Fruit fly (Drosophila melanogaster) whole organism, adult: ENCODE measurements around the gene Top1.

Experiments
- CG11617 ChIP-seq: fragments of 200-800 bp; sonication (Bioruptor generic); optimal IDR thresholded peaks from 2 replicates; lab custom pipeline; 2017; ENCODE audit warnings: mild to moderate bottlenecking, missing biosample characterization, missing genetic modification reagents, missing genetic modification characterization
- CG12768 ChIP-seq: fragments of 200-800 bp; sonication (Bioruptor generic); optimal IDR thresholded peaks from 2 replicates; lab custom pipeline; 2017; ENCODE audit warnings: missing biosample characterization, missing genetic modification characterization, mild to moderate bottlenecking, moderate library complexity, missing genetic modification reagents
- CG14711 ChIP-seq: fragments of 200-800 bp; sonication (Bioruptor generic); optimal IDR thresholded peaks from 2 replicates; lab custom pipeline; 2018; ENCODE audit warnings: missing biosample characterization, mild to moderate bottlenecking, missing genetic modification characterization, moderate library complexity
- CG1620 ChIP-seq: fragments of 200-800 bp; sonication (Bioruptor generic); optimal IDR thresholded peaks from 2 replicates; lab custom pipeline; 2016; ENCODE audit warnings: missing biosample characterization, missing genetic modification characterization
- CG33017 ChIP-seq: fragments of 200-800 bp; sonication (Bioruptor generic); optimal IDR thresholded peaks from 2 replicates; lab custom pipeline; 2018; ENCODE audit warnings: missing biosample characterization, mild to moderate bottlenecking, missing genetic modification characterization, moderate library complexity
- CG5204 ChIP-seq: fragments of 200-800 bp; sonication (Bioruptor generic); optimal IDR thresholded peaks from 2 replicates; lab custom pipeline; 2016; ENCODE audit warnings: missing biosample characterization, missing genetic modification characterization
- CG7045 ChIP-seq: fragments of 200-800 bp; sonication (Bioruptor generic); optimal IDR thresholded peaks from 2 replicates; lab custom pipeline; 2017; ENCODE audit warnings: missing biosample characterization, mild to moderate bottlenecking, missing genetic modification characterization
- CG7101 ChIP-seq: fragments of 200-800 bp; sonication (Bioruptor generic); optimal IDR thresholded peaks from 2 replicates; lab custom pipeline; 2018; ENCODE audit warnings: missing biosample characterization, mild to moderate bottlenecking, missing genetic modification characterization, moderate library complexity
- Clk ChIP-seq: fragments of 200-800 bp; sonication (Bioruptor generic); optimal IDR thresholded peaks from 2 replicates; lab custom pipeline; 2017; ENCODE audit warnings: missing biosample characterization, missing genetic modification characterization
- Crg-1 ChIP-seq: fragments of 200-800 bp; sonication (Bioruptor generic); optimal IDR thresholded peaks from 2 replicates; lab custom pipeline; 2016; ENCODE audit warnings: missing biosample characterization, missing genetic modification characterization
- Hr96 ChIP-seq: fragments of 200-800 bp; sonication (Bioruptor generic); optimal IDR thresholded peaks from 2 replicates; lab custom pipeline; 2016; ENCODE audit warnings: missing biosample characterization, missing genetic modification characterization
- Mnt ChIP-seq: fragments of 200-800 bp; sonication (Bioruptor generic); optimal IDR thresholded peaks from 2 replicates; lab custom pipeline; 2016; ENCODE audit warnings: missing biosample characterization, mild to moderate bottlenecking, missing genetic modification characterization
- bab1 ChIP-seq: fragments of 200-800 bp; sonication (Bioruptor generic); optimal IDR thresholded peaks from 3 replicates; lab custom pipeline; 2019; ENCODE audit warnings: missing biosample characterization, mild to moderate bottlenecking, missing genetic modification characterization, moderate library complexity
- cic ChIP-seq: fragments of 200-800 bp; sonication (Bioruptor generic); optimal IDR thresholded peaks from 2 replicates; lab custom pipeline; 2017; ENCODE audit warnings: missing biosample characterization, mild to moderate bottlenecking, missing genetic modification characterization, moderate library complexity
- cnc ChIP-seq, 2 experiments: fragments of >200 bp; optimal IDR thresholded peaks; 2 replicates each; lab custom pipeline; 2017
- kay ChIP-seq: fragments of 200-800 bp; sonication (Bioruptor generic); peaks from one replicate; lab custom pipeline; 2016; ENCODE audit warnings: missing biosample characterization, missing genetic modification characterization, borderline replicate concordance
- ovo ChIP-seq: fragments of 200-800 bp; sonication (Bioruptor generic); optimal IDR thresholded peaks from 2 replicates; lab custom pipeline; 2016; ENCODE audit warnings: missing biosample characterization, missing genetic modification characterization
- pad ChIP-seq: fragments of 200-800 bp; sonication (Bioruptor generic); optimal IDR thresholded peaks from 3 replicates; lab custom pipeline; 2017; ENCODE audit warnings: missing biosample characterization, missing genetic modification characterization, mild to moderate bottlenecking, moderate library complexity, missing genetic modification reagents
- tj ChIP-seq: fragments of 200-800 bp; sonication (Bioruptor generic); optimal IDR thresholded peaks from 3 replicates; lab custom pipeline; 2017; ENCODE audit warnings: missing biosample characterization, mild to moderate bottlenecking, missing genetic modification characterization, moderate library complexity
- toe ChIP-seq: fragments of 200-800 bp; sonication (Bioruptor generic); optimal IDR thresholded peaks from 2 replicates; lab custom pipeline; 2016; ENCODE audit warnings: missing biosample characterization, missing genetic modification characterization

Gene Top1

DNA sequence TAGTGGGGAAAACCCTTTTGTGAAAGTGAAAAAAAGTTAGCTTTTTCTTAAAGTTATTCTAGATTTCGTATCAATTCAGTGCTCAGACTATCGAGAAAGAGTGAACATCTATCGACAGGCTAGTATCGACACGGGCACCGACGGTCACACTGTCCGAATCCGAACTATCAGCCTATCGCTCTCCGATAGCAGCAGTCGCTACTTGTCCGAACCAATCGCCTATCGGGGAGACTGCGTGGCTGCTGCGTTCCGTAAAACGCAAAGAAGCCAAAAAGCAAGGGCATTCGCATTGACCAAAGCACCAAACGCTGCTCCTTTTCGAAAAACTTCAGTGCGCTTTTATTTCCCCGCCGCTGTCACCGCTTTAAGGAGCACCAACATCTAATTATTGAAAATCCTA is at the start of gene Top1:
Gene Top1, plus strand, starts transcription at position 190 of the 400 bp plus-strand sequence.
- peak; percentile 14 for TF ChIP-seq toe (GFP tag; lab: Kevin White, UChicago)
- no peak for TF ChIP-seq CG33017 (tag; lab: Kevin White, UChicago)
- TF ChIP-seq CG1620 = peak; percentile 73
- TF ChIP-seq CG7101 (tag; lab: Kevin White, UChicago) = peak; percentile 33
- peak; percentile 49 for TF ChIP-seq Hr96 (GFP tag; lab: Kevin White, UChicago)
- peak; percentile 41 for TF ChIP-seq Crg-1
- TF ChIP-seq cic (GFP tag; lab: Kevin White, UChicago) = no peak
- peak; percentile 54 for TF ChIP-seq Mnt (GFP tag; lab: Kevin White, UChicago)
- TF ChIP-seq pad (GFP tag; lab: Kevin White, UChicago) = no peak

DNA sequence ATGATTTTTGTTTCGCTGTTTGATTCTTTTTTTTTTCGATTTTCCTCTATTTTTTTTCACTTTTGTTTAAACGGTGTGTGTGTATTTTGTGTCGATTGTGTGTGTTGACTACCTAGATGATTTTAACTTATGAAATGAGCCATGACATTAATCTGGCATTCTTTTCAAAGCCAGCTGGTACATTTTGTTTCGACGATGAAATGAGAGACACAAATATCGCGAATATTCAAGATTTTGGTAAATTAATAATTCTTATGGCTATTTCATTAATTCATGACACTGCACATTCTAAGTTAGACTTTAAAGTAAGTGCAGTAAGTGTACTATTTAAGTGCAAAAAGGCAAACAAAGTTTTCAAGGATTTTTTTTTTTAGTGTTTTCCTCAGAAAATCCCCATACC is 47.0 kb upstream of the Top1 start, which contains the start of gene CG9106:
Gene CG9106, minus strand, starts transcription at position 101 of the 400 bp plus-strand sequence.
- no peak for TF ChIP-seq CG7045 (GFP tag; lab: Kevin White, UChicago)
- no peak for TF ChIP-seq CG12768 (GFP tag; lab: Kevin White, UChicago)
- TF ChIP-seq pad (GFP tag; lab: Kevin White, UChicago) = no peak
- no peak for TF ChIP-seq Hr96 (GFP tag; lab: Kevin White, UChicago)
- TF ChIP-seq cic (GFP tag; lab: Kevin White, UChicago) = no peak
- TF ChIP-seq Crg-1 = no peak
- no peak for TF ChIP-seq CG11617 (GFP tag; lab: Kevin White, UChicago)
- TF ChIP-seq toe (GFP tag; lab: Kevin White, UChicago) = no peak
- no peak for TF ChIP-seq CG33017 (tag; lab: Kevin White, UChicago)
- TF ChIP-seq tj (GFP tag; lab: Kevin White, UChicago) = no peak

DNA sequence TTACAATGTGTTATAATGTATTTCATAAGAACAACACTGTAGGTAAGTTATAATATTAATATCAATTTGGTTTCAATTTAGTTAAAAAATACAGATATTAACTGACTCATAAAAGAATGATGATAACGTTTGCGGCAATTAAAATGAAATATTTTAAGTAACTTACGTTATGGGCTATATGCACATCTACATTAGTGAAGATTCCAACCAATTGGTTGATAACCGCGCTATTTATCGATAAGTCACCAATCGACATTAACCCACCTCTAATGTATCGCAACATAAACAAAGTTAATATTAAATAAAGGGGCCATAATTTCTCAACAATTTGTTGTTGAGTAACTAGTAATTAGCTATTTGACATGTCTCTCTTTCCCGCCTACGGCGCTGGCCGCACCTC is 26.5 kb upstream of the Top1 start, which contains the start of gene CG5877:
Gene CG5877, plus strand, starts transcription at position 238 of the 400 bp plus-strand sequence.
- TF ChIP-seq ovo (GFP tag; lab: Kevin White, UChicago) = no peak
- no peak for TF ChIP-seq Mnt (GFP tag; lab: Kevin White, UChicago)
- no peak for TF ChIP-seq bab1
- no peak for TF ChIP-seq Hr96 (GFP tag; lab: Kevin White, UChicago)
- no peak for TF ChIP-seq CG1620
- TF ChIP-seq CG11617 (GFP tag; lab: Kevin White, UChicago) = no peak
- no peak for TF ChIP-seq CG14711 (tag; lab: Kevin White, UChicago)
- TF ChIP-seq CG33017 (tag; lab: Kevin White, UChicago) = no peak
- no peak for TF ChIP-seq CG12768 (GFP tag; lab: Kevin White, UChicago)
- no peak for TF ChIP-seq CG7101 (tag; lab: Kevin White, UChicago)
- no peak for TF ChIP-seq CG5204
- TF ChIP-seq toe (GFP tag; lab: Kevin White, UChicago) = no peak
- no peak for TF ChIP-seq CG7045 (GFP tag; lab: Kevin White, UChicago)
- no peak for TF ChIP-seq Clk (GFP tag; lab: Kevin White, UChicago)

DNA sequence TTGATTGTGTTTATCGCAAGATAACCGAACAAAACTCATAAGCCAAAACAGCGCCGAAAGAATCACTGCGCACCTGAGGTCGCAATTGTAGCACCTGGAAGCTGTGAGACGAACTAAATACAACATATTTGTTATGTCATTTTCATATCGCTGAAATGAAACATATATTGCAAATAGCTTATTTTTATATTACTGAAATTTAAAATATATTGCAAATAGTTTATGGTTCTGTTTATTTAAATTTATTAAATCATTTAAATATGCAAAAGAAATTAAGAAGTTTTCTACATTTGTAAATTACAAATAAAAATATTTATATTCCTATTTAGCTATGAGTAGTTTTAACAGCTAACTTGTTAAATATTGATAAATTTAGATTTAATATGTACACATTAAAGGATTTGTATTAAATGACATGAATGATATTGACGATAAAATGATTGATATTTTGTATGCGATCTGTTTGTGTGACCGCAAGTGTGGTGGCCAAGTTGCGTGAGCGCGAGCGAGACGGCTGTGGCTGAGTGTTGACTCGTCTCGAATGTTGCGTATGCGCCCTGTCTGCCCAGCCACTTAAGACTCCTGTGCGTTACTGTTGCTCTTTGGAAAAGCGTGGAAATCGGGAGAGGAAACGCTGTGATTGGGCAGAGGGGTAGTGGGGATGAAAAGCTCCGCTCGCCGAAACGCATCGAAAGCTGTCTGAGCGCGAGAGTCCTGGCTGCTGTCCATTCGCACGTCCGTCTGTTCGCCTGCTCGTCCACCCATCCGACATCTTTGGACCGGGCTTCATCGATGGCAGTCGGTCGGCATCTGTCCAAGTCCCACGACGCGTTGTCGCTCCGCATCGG is 22.1 kb upstream of the Top1 start, which contains the start of gene gce:
Gene gce, plus strand, starts transcription at position 798 of the 848 bp plus-strand sequence.
- TF ChIP-seq tj (GFP tag; lab: Kevin White, UChicago) (no peak), CG12768 (GFP tag; lab: Kevin White, UChicago) (peak; percentile 1), Hr96 (GFP tag; lab: Kevin White, UChicago) (no peak), CG7101 (tag; lab: Kevin White, UChicago) (peak; percentile 46), CG14711 (tag; lab: Kevin White, UChicago) (peak; percentile 41), CG7045 (GFP tag; lab: Kevin White, UChicago) (peak; percentile 35), CG11617 (GFP tag; lab: Kevin White, UChicago) (peak; percentile 13), CG33017 (tag; lab: Kevin White, UChicago) (peak; percentile 43), Clk (GFP tag; lab: Kevin White, UChicago) (no peak)

DNA sequence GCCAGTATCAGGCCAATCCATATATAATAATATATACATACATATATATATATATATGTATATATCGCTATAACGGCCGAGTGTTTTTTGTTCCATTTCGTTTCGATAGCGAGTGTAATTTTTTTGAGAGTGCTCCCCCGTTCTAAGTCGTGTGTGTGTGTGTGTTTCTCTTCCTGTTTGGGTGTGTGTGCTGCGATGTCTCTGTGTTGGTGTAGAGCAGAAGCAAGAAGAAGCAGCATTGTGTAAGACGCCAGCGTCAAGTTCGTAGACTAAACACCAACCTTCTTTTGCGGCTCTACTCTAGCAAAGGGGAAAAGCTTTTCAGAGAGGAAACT is 21.3 kb upstream of the Top1 start:
- TF ChIP-seq kay (GFP tag; lab: Kevin White, UChicago) (peak; percentile 21), CG12768 (GFP tag; lab: Kevin White, UChicago) (no peak), pad (GFP tag; lab: Kevin White, UChicago) (peak; percentile 98), tj (GFP tag; lab: Kevin White, UChicago) (no peak), CG14711 (tag; lab: Kevin White, UChicago) (no peak)

DNA sequence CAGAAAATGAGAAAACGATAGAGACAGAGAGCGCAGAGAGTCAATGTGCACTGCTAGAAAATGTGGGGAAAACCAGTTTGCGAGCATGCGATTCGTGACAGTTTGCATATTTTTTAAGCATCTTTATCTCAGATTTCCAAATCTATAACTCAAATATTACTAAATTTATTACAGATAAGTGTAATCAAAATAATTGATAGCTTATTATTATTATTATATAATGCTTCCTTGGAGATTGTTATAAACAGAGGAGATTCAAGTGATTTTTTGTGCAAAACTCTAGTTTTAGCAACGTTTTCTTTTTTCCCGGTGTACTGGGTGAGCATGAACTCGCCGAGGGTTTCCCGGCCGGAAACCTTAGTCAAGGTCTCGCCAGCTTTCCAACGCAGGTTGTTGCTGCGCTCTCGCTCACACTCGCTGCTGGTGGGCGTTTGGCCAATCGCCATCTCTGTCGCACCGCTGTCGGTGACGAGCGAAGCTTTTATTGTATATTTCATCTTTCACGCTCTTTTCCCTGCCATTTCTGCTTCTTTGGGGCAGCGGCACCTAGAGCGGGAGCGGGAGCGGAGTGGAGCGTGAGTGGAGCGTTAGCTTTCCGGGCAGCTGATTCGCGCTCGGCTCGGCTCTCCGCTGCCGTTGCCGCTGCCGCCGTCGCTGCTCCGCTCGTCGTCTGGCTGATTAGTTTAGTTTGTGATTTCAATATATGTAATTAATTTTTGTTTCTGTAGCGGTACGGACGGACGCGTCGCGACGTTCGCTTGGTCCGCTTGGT is 20.8 kb upstream of the Top1 start:
- peak; percentile 93 for TF ChIP-seq tj (GFP tag; lab: Kevin White, UChicago)
- peak; percentile 96 for TF ChIP-seq CG12768 (GFP tag; lab: Kevin White, UChicago)
- peak; percentile 95 for TF ChIP-seq CG33017 (tag; lab: Kevin White, UChicago)
- peak; percentile 74 for TF ChIP-seq toe (GFP tag; lab: Kevin White, UChicago)
- TF ChIP-seq Hr96 (GFP tag; lab: Kevin White, UChicago) = peak; percentile 83
- peak; percentile 92 for TF ChIP-seq Clk (GFP tag; lab: Kevin White, UChicago)
- TF ChIP-seq CG5204 = peak; percentile 87
- peak; percentile 95 for TF ChIP-seq Crg-1
- peak; percentile 96 for TF ChIP-seq CG7045 (GFP tag; lab: Kevin White, UChicago)
- TF ChIP-seq cnc (optimal IDR thresholded peaks at IDR 0.05; lab: Kevin White, UChicago) = no peak
- TF ChIP-seq pad (GFP tag; lab: Kevin White, UChicago) = peak; percentile 97
- peak; percentile 89 for TF ChIP-seq CG1620
- TF ChIP-seq kay (GFP tag; lab: Kevin White, UChicago) = peak; percentile 83
- TF ChIP-seq ovo (GFP tag; lab: Kevin White, UChicago) = peak; percentile 93
- TF ChIP-seq bab1 = peak; percentile 96
- TF ChIP-seq CG11617 (GFP tag; lab: Kevin White, UChicago) = peak; percentile 99
- TF ChIP-seq CG14711 (tag; lab: Kevin White, UChicago) = peak; percentile 95
- TF ChIP-seq CG7101 (tag; lab: Kevin White, UChicago) = peak; percentile 98
- TF ChIP-seq Mnt (GFP tag; lab: Kevin White, UChicago) = peak; percentile 86
- peak; percentile 71 for TF ChIP-seq cic (GFP tag; lab: Kevin White, UChicago)
